Worm (Caenorhabditis elegans) whole organism, early embryonic: ENCODE data around the gene pro-3.

ENCODE experiments used
- B0310.2 ChIP-seq: sonication (generic microtip); optimal IDR thresholded peaks from 2 replicates; lab custom pipeline; 2016; ENCODE audit warnings: mild to moderate bottlenecking, missing genetic modification characterization, missing compliant biosample characterization
- F13C5.2 ChIP-seq: sonication (generic microtip); optimal IDR thresholded peaks from 2 replicates; lab custom pipeline; 2017; ENCODE audit warnings: mild to moderate bottlenecking, missing genetic modification characterization, inconsistent platforms, missing compliant biosample characterization
- aly-1 ChIP-seq: sonication (generic microtip); optimal IDR thresholded peaks from 2 replicates; lab custom pipeline; 2016; ENCODE audit warnings: missing genetic modification characterization, missing compliant biosample characterization
- ama-1 ChIP-seq: fragments of 150-350 bp; optimal IDR thresholded peaks from 2 replicates; lab custom pipeline; 2014
- ceh-13 ChIP-seq: fragments of 200-800 bp; sonication (Bioruptor generic); optimal IDR thresholded peaks from 2 replicates; lab custom pipeline; 2018; ENCODE audit warnings: mild to moderate bottlenecking, missing genetic modification characterization, missing compliant biosample characterization
- ceh-36 ChIP-seq: sonication (generic microtip); optimal IDR thresholded peaks from 2 replicates; lab custom pipeline; 2016; ENCODE audit warnings: missing genetic modification characterization, inconsistent platforms, missing compliant biosample characterization
- ets-7 ChIP-seq: sonication (generic microtip); optimal IDR thresholded peaks from 2 replicates; lab custom pipeline; 2016; ENCODE audit warnings: missing genotype, missing genetic modification characterization, missing compliant biosample characterization
- flt-1 ChIP-seq: fragments of 200-800 bp; sonication (Bioruptor generic); IDR thresholded peaks from 2 replicates; pipeline ENCODE4 v1.3.6; 2022; ENCODE audit warnings: missing genetic modification characterization, missing compliant biosample characterization
- hmbx-1 ChIP-seq: sonication (generic microtip); optimal IDR thresholded peaks from 2 replicates; lab custom pipeline; 2016; ENCODE audit warnings: mild to moderate bottlenecking, missing genetic modification characterization, missing compliant biosample characterization
- hmg-4 ChIP-seq: fragments of 200-800 bp; sonication (Bioruptor generic); optimal IDR thresholded peaks from 2 replicates; lab custom pipeline; 2018; ENCODE audit warnings: mild to moderate bottlenecking, missing genetic modification characterization, missing compliant biosample characterization
- hnd-1 ChIP-seq: sonication (generic microtip); optimal IDR thresholded peaks from 2 replicates; lab custom pipeline; 2016; ENCODE audit warnings: missing genetic modification characterization, missing compliant biosample characterization
- pes-1 ChIP-seq: fragments of 200-800 bp; sonication (Bioruptor generic); IDR thresholded peaks from 2 replicates; pipeline ENCODE4 v1.3.6; 2022; ENCODE audit warnings: missing genetic modification reagents, missing genetic modification characterization, missing compliant biosample characterization
- scrt-1 ChIP-seq: fragments of 200-800 bp; sonication (Bioruptor generic); IDR thresholded peaks from 2 replicates; pipeline ENCODE4 v1.3.6; 2022; ENCODE audit warnings: missing genetic modification characterization, missing compliant biosample characterization
- sea-1 ChIP-seq: fragments of 200-800 bp; sonication (Bioruptor generic); conservative IDR thresholded peaks from 2 replicates; pipeline ENCODE4 v1.3.6; 2022; ENCODE audit warnings: missing genetic modification characterization, missing compliant biosample characterization
- tbx-11 ChIP-seq: fragments of 200-800 bp; sonication (Bioruptor generic); IDR thresholded peaks from 2 replicates; pipeline ENCODE4 v1.3.6; 2022; ENCODE audit warnings: missing genetic modification characterization, missing compliant biosample characterization
- tbx-37 ChIP-seq: fragments of 200-800 bp; sonication (Bioruptor generic); conservative IDR thresholded peaks from 2 replicates; pipeline ENCODE4 v1.3.6; 2022; ENCODE audit warnings: missing genetic modification reagents, missing genetic modification characterization, missing compliant biosample characterization
- tra-4 ChIP-seq: sonication (generic microtip); optimal IDR thresholded peaks from 2 replicates; lab custom pipeline; 2017; ENCODE audit warnings: missing genetic modification characterization, missing compliant biosample characterization

The pro-3 gene

DNA sequence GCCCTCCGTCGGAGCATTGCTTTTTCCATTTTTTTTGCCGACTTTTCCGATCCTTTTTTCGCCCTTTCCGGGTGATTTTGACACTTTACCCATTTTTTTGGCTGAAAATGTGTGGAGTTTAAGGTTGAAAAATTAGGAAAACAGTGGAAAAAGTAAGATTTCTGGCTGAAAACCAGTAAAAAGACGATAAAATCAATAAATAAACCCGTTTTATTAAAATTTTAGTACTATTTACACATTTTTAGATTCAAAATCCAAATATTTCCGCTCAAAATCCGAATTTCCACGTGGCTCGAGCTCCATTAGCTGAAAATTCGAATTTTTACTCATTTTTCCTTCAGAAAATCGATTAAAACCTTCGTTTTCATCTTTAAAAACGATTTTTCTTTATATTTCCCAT lies at the start of gene pro-3:
pro-3 (minus strand) TSS at position 101 of the 400 bp plus-strand sequence.
- no peak for TF ChIP-seq tbx-37 (GFP tag; lab: Robert Waterston, UW)
- TF ChIP-seq ama-1 (lab: Kevin White, UChicago), result no peak
- no peak for TF ChIP-seq tbx-11
- no peak for TF ChIP-seq hmbx-1 (tag; lab: Kevin White, UChicago)
- TF ChIP-seq pes-1 (GFP tag; lab: Robert Waterston, UW), result no peak
- TF ChIP-seq F13C5.2 (tag; lab: Kevin White, UChicago), result no peak
- no peak for TF ChIP-seq scrt-1

ce11 chrV:19158664-19159063 lies 40.5 kb upstream of the pro-3 start, which contains the start of gene Y39B6A.5:
Gene Y39B6A.5 (minus strand): TSS chrV:19158877.
- TF ChIP-seq hmg-4 (GFP tag; lab: Kevin White, UChicago) (no peak), tbx-37 (GFP tag; lab: Robert Waterston, UW) (no peak), tbx-11 (no peak), hmbx-1 (tag; lab: Kevin White, UChicago) (no peak), B0310.2 (tag; lab: Kevin White, UChicago) (no peak), ceh-36 (tag; lab: Kevin White, UChicago) (no peak), ets-7 (tag; lab: Kevin White, UChicago) (no peak), tra-4 (no peak), flt-1 (GFP tag; lab: Robert Waterston, UW) (no peak), ceh-13 (no peak), F13C5.2 (tag; lab: Kevin White, UChicago) (no peak), scrt-1 (no peak), sea-1 (no peak), hnd-1 (tag; lab: Kevin White, UChicago) (no peak), pes-1 (GFP tag; lab: Robert Waterston, UW) (no peak), ama-1 (lab: Kevin White, UChicago) (no peak), aly-1 (tag; lab: Kevin White, UChicago) (no peak)

- TF ChIP-seq hnd-1 (tag; lab: Kevin White, UChicago) (no peak), hmbx-1 (tag; lab: Kevin White, UChicago) (no peak), tbx-37 (GFP tag; lab: Robert Waterston, UW) (no peak), tra-4 (no peak), B0310.2 (tag; lab: Kevin White, UChicago) (no peak), pes-1 (GFP tag; lab: Robert Waterston, UW) (no peak), aly-1 (tag; lab: Kevin White, UChicago) (no peak), scrt-1 (no peak), tbx-11 (no peak), ama-1 (lab: Kevin White, UChicago) (no peak), ceh-36 (tag; lab: Kevin White, UChicago) (no peak), ceh-13 (no peak), ets-7 (tag; lab: Kevin White, UChicago) (no peak)
These were observed 35.6 kb upstream of the pro-3 start, which contains the start of gene tsp-13 for ce11 chrV:19153806-19154205. Gene tsp-13 (plus strand): TSS chrV:19154106.

- TF ChIP-seq ceh-13, result no peak
- TF ChIP-seq aly-1 (tag; lab: Kevin White, UChicago), result no peak
- no peak for TF ChIP-seq tra-4
- no peak for TF ChIP-seq ama-1 (lab: Kevin White, UChicago)
- no peak for TF ChIP-seq sea-1
- no peak for TF ChIP-seq pes-1 (GFP tag; lab: Robert Waterston, UW)
- TF ChIP-seq flt-1 (GFP tag; lab: Robert Waterston, UW), result no peak
- TF ChIP-seq hnd-1 (tag; lab: Kevin White, UChicago), result no peak
- no peak for TF ChIP-seq ceh-36 (tag; lab: Kevin White, UChicago)
- TF ChIP-seq ets-7 (tag; lab: Kevin White, UChicago), result no peak
- no peak for TF ChIP-seq hmbx-1 (tag; lab: Kevin White, UChicago)
- no peak for TF ChIP-seq hmg-4 (GFP tag; lab: Kevin White, UChicago)
- TF ChIP-seq scrt-1, result no peak
- TF ChIP-seq tbx-37 (GFP tag; lab: Robert Waterston, UW), result no peak
- TF ChIP-seq tbx-11, result no peak
- no peak for TF ChIP-seq F13C5.2 (tag; lab: Kevin White, UChicago)
- no peak for TF ChIP-seq B0310.2 (tag; lab: Kevin White, UChicago)
These were observed 35.0 kb upstream of the pro-3 start for ce11 chrV:19153244-19153643.

ce11 chrV:19152328-19152727 lies 34.1 kb upstream of the pro-3 start, which contains the start of gene Y39B6A.69:
Gene Y39B6A.69 (minus strand): TSS chrV:19152428.
- no peak for TF ChIP-seq scrt-1
- TF ChIP-seq ceh-36 (tag; lab: Kevin White, UChicago), result no peak
- no peak for TF ChIP-seq pes-1 (GFP tag; lab: Robert Waterston, UW)
- no peak for TF ChIP-seq aly-1 (tag; lab: Kevin White, UChicago)
- no peak for TF ChIP-seq flt-1 (GFP tag; lab: Robert Waterston, UW)
- no peak for TF ChIP-seq hmg-4 (GFP tag; lab: Kevin White, UChicago)
- no peak for TF ChIP-seq hmbx-1 (tag; lab: Kevin White, UChicago)
- no peak for TF ChIP-seq ceh-13
- no peak for TF ChIP-seq F13C5.2 (tag; lab: Kevin White, UChicago)
- no peak for TF ChIP-seq sea-1
- TF ChIP-seq tbx-37 (GFP tag; lab: Robert Waterston, UW), result no peak
- no peak for TF ChIP-seq hnd-1 (tag; lab: Kevin White, UChicago)
- TF ChIP-seq tra-4, result no peak
- TF ChIP-seq B0310.2 (tag; lab: Kevin White, UChicago), result no peak
- no peak for TF ChIP-seq ama-1 (lab: Kevin White, UChicago)
- no peak for TF ChIP-seq tbx-11
- no peak for TF ChIP-seq ets-7 (tag; lab: Kevin White, UChicago)

- TF ChIP-seq ets-7 (tag; lab: Kevin White, UChicago), result no peak
- no peak for TF ChIP-seq pes-1 (GFP tag; lab: Robert Waterston, UW)
- TF ChIP-seq hmbx-1 (tag; lab: Kevin White, UChicago), result no peak
- no peak for TF ChIP-seq ceh-13
- no peak for TF ChIP-seq ceh-36 (tag; lab: Kevin White, UChicago)
- TF ChIP-seq flt-1 (GFP tag; lab: Robert Waterston, UW), result no peak
These were observed 30.8 kb upstream of the pro-3 start, which contains the start of gene Y39B6A.7 for ce11 chrV:19149057-19149456. Gene Y39B6A.7 (minus strand): TSS chrV:19149157.

DNA sequence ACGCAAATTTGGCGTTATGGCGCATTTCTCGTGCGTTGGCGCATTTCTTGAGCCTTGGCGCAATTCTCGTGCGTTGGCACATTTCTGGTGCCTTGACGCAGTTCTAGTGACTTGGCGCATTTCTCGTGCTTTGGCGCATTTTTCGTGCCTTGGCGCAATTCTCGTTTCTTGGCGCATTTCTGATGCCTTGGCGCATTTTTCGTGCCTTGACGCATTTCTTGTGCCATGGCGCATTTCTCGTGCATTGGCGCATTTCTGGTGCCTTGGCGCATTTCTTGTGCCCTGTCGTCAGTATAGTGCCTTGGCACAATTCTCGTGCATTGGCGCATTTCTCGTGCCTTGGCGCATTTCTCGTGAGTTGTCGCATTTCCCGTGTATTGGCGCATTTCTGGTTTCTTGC lies 30.1 kb upstream of the pro-3 start:
- TF ChIP-seq sea-1 (no peak), tra-4 (no peak)
